Fruit fly (Drosophila melanogaster): ENCODE data around the gene CG42296.

DNA sequence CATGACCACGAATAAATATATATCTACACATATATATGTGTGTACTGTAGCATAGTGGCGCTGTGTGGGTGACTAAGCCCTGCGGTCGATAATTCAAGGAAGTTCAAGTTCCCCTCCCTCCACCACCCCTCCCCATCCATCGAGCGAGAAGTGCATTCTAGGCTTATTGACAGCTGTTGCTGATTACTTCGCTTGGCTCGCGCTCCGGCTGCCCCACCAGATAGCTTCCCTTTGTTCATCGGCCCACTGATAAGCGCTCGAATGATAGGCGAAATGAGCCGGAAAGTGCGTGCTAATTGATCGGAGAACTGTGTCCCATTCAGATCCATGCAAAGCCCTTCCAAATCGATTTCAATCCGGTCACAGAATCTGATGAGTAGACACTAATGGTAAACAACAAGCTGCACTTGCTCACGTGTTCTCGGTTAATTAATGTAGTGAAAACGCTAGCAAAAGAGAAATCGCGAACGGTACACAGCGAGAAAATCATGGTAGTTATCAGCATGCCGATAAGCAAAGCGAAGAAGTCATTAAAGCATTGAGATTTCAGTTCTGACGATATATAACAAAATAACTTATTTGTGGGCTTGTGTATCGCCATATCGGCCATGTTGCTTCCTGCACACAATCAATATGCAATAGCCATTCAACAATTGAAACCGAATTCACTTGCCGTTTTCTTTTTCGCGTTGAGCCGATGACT lies 2.6 kb upstream of the CG42296 start:
- TF ChIP-seq CG8478 (optimal IDR thresholded peaks at IDR 0.05): no peak
- no peak for TF ChIP-seq CTCF (optimal IDR thresholded peaks at IDR 0.05)
